Worm (Caenorhabditis elegans) whole organism, L3 larva: ENCODE measurements around the gene ZC317.6.

ENCODE experiments used
- ama-1 ChIP-seq: fragments of 150-350 bp; optimal IDR thresholded peaks from 2 replicates; lab custom pipeline; 2018
- ceh-82 ChIP-seq: fragments of 150-350 bp; optimal IDR thresholded peaks from 2 replicates; lab custom pipeline; 2014; ENCODE audit warnings: missing biosample characterization, missing genetic modification characterization
- nfya-1 ChIP-seq: sonication (generic microtip); optimal IDR thresholded peaks from 2 replicates; lab custom pipeline; 2017; ENCODE audit warnings: missing genetic modification characterization, mild to moderate bottlenecking, missing compliant biosample characterization, antibody characterized with exemption, moderate library complexity; ENCODE audit not compliant: insufficient read depth
- nhr-12 ChIP-seq: fragments of 150-350 bp; optimal IDR thresholded peaks from 2 replicates; lab custom pipeline; 2014; ENCODE audit warnings: missing biosample characterization, missing genetic modification characterization
- nhr-237 ChIP-seq: fragments of 150-350 bp; optimal IDR thresholded peaks from 2 replicates; lab custom pipeline; 2014; ENCODE audit warnings: missing biosample characterization, missing genetic modification characterization
- nhr-25 ChIP-seq: sonication (generic microtip); optimal IDR thresholded peaks from 2 replicates; lab custom pipeline; 2017; ENCODE audit warnings: missing biosample characterization, missing genetic modification characterization
- nhr-77 ChIP-seq: fragments of 150-350 bp; optimal IDR thresholded peaks from 2 replicates; lab custom pipeline; 2014; ENCODE audit warnings: missing biosample characterization, missing genetic modification characterization
- sea-2 ChIP-seq: fragments of 150-350 bp; sonication (generic microtip); optimal IDR thresholded peaks from 4 replicates; lab custom pipeline; 2014; ENCODE audit warnings: missing biosample characterization, missing genetic modification reagents, missing genetic modification characterization
- snpc-4 ChIP-seq: fragments of 150-350 bp; optimal IDR thresholded peaks from 2 replicates; lab custom pipeline; 2014; ENCODE audit warnings: missing biosample characterization, missing genetic modification characterization
- unc-39 ChIP-seq: sonication (generic microtip); optimal IDR thresholded peaks from 4 replicates; lab custom pipeline; 2017; ENCODE audit warnings: missing biosample characterization, missing genetic modification characterization
- unc-62 ChIP-seq: fragments of 150-350 bp; sonication (generic microtip); optimal IDR thresholded peaks from 4 replicates; lab custom pipeline; 2014; ENCODE audit warnings: missing biosample characterization, missing genetic modification reagents, missing genetic modification characterization
- zag-1 ChIP-seq: fragments of 150-350 bp; optimal IDR thresholded peaks from 2 replicates; lab custom pipeline; 2014; ENCODE audit warnings: missing biosample characterization, missing genetic modification characterization

DNA sequence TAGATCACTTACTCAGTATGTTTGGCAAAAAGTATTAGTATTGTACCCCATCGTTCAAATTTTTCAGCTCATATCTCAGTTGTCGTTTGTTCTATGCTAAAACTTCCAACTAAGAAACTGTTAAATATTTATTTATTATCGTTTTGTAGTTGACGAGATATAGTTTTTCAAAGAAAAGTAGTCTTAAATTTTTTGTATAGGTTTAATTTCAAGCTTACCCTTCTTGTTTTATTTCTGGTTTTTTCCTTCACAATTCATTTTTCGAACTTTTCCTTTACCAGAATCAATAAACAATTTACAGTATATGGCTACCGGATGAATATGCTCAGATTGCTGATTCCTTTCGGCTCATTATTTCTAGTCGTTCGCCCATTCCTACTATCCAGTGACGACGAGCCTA lies 22.6 kb downstream of the ZC317.6 start, which contains the start of gene F08F3.1:
- no peak for TF ChIP-seq sea-2 (GFP tag; lab: Kevin White, UChicago)
- no peak for TF ChIP-seq unc-39 (tag; lab: Kevin White, UChicago)
- TF ChIP-seq unc-62 (GFP tag; lab: Kevin White, UChicago), result no peak
- TF ChIP-seq nhr-237 (tag; lab: Kevin White, UChicago), result no peak
- TF ChIP-seq ama-1 (lab: Kevin White, UChicago), result no peak
- TF ChIP-seq nfya-1, result no peak
- no peak for TF ChIP-seq zag-1
- no peak for TF ChIP-seq nhr-77
- no peak for TF ChIP-seq nhr-25 (tag; lab: Kevin White, UChicago)
- TF ChIP-seq nhr-12, result no peak
- no peak for TF ChIP-seq snpc-4 (tag; lab: Kevin White, UChicago)
- no peak for TF ChIP-seq ceh-82 (tag; lab: Kevin White, UChicago)
